Worm (Caenorhabditis elegans): Measurements from ENCODE around the gene C04B4.5.
A peak's percentile ranks its signal among the peaks of the same experiment; 100 is the strongest.
"Not testable (repeated sequence)": the region's sequence is repeated elsewhere in the genome, so short reads cannot be mapped to it uniquely, and the experiment has no call there.

Gene C04B4.5

ce11 chrX:12317560-12317959, 29.4 kb upstream of the C04B4.5 start:
- TF ChIP-seq ceh-88 (GFP tag; IDR thresholded peaks at IDR 0.05), result no peak
- no peak for TF ChIP-seq C16A3.4 (tag; optimal IDR thresholded peaks at IDR 0.05)
- TF ChIP-seq unc-98 (GFP tag; IDR thresholded peaks at IDR 0.05), result no peak
- TF ChIP-seq lin-14 (GFP tag; optimal IDR thresholded peaks at IDR 0.05), result no peak
- no peak for TF ChIP-seq pqm-1 (tag; optimal IDR thresholded peaks at IDR 0.05)
- TF ChIP-seq pax-3 (tag; optimal IDR thresholded peaks at IDR 0.05), result no peak
- TF ChIP-seq tlp-1 (tag; optimal IDR thresholded peaks at IDR 0.05), result no peak
- TF ChIP-seq hpl-2 (GFP tag; optimal IDR thresholded peaks at IDR 0.05), result no peak
- TF ChIP-seq snu-23 (GFP tag; optimal IDR thresholded peaks at IDR 0.05), result no peak
- no peak for TF ChIP-seq mep-1 (tag; optimal IDR thresholded peaks at IDR 0.05)
- TF ChIP-seq aly-2 (tag; optimal IDR thresholded peaks at IDR 0.05), result no peak
- no peak for TF ChIP-seq vab-15 (tag; optimal IDR thresholded peaks at IDR 0.05)
- no peak for TF ChIP-seq C34B4.2 (tag; optimal IDR thresholded peaks at IDR 0.05)
- TF ChIP-seq ceh-82 (tag; optimal IDR thresholded peaks at IDR 0.05), result no peak

DNA sequence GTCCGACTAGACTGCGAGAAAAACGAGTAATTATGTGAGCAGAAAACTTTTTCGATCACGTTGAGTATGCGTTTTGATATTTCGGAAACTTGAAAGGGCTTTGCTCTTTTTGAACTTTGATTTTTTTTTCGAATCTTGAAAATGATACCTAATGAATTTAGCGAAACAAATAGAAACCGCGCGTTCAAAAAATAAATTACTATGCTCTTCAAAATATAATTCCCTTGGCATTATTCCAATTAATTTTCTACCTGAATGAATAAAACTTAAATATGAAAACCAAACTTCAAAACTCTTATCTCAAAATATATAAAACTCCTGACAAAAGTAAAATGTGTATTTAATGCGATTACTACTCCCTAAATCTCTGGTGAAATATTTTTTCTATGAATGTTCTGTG, 27.1 kb upstream of the C04B4.5 start, which contains the start of gene xtr-2:
Gene xtr-2 (plus strand): TSS at position 301 of the 400 bp plus-strand sequence.
- TF ChIP-seq nhr-237 (tag; optimal IDR thresholded peaks at IDR 0.05) (no peak), ztf-4 (tag; optimal IDR thresholded peaks at IDR 0.05) (no peak), ceh-88 (GFP tag; IDR thresholded peaks at IDR 0.05) (no peak), efl-1 (optimal IDR thresholded peaks at IDR 0.05) (no peak), efl-1 (GFP tag; optimal IDR thresholded peaks at IDR 0.05 in 1 of 2) (no peak), snu-23 (GFP tag; optimal IDR thresholded peaks at IDR 0.05) (no peak), lin-14 (GFP tag; optimal IDR thresholded peaks at IDR 0.05) (no peak), nhr-84 (tag; optimal IDR thresholded peaks at IDR 0.05) (no peak), zip-4 (GFP tag; optimal IDR thresholded peaks at IDR 0.05) (no peak), hpl-2 (GFP tag; optimal IDR thresholded peaks at IDR 0.05) (no peak), xbp-1 (tag; optimal IDR thresholded peaks at IDR 0.05) (no peak), nhr-11 (tag; optimal IDR thresholded peaks at IDR 0.05) (no peak), ztf-11 (tag; optimal IDR thresholded peaks at IDR 0.05) (no peak), nhr-71 (tag; optimal IDR thresholded peaks at IDR 0.05) (no peak), grh-1 (GFP tag; IDR thresholded peaks at IDR 0.05) (no peak), ceh-63 (GFP tag; optimal IDR thresholded peaks at IDR 0.05) (no peak), mdl-1 (tag; optimal IDR thresholded peaks at IDR 0.05) (no peak), fkh-10 (GFP tag; optimal IDR thresholded peaks at IDR 0.05) (no peak), lsy-2 (tag; optimal IDR thresholded peaks at IDR 0.05) (no peak), jun-1 (tag; optimal IDR thresholded peaks at IDR 0.05) (no peak)

ce11 chrX:12314395-12314794, 26.2 kb upstream of the C04B4.5 start:
- TF ChIP-seq elt-2 (tag; optimal IDR thresholded peaks at IDR 0.05) (peak; percentile 5), alr-1 (tag; optimal IDR thresholded peaks at IDR 0.05; ENCODE audit: borderline replicate concordance) (no peak)

ce11 chrX:12313779-12314178, 25.6 kb upstream of the C04B4.5 start:
- TF ChIP-seq mdl-1 (tag; optimal IDR thresholded peaks at IDR 0.05), result no peak
- TF ChIP-seq dpl-1 (GFP tag; optimal IDR thresholded peaks at IDR 0.05), result no peak
- TF ChIP-seq dsc-1 (tag; optimal IDR thresholded peaks at IDR 0.05), result no peak
- TF ChIP-seq lir-3 (tag; optimal IDR thresholded peaks at IDR 0.05; ENCODE audit: poor library complexity), result no peak

- TF ChIP-seq snu-23, fkh-10, unc-62 (GFP tag; optimal IDR thresholded peaks at IDR 0.05): not testable (repeated sequence)
Measured at ce11 chrX:12308045-12308499, 19.9 kb upstream of the C04B4.5 start, which contains the start of gene F17A2.16. F17A2.16 (plus strand) TSS chrX:12308449.

Measured in whole organism, L1 larva.